Fruit fly (Drosophila melanogaster) S2 (cell line): ENCODE data around the gene Phlpp.

Source experiments
- CG8478 ChIP-seq: fragments of >200 bp; optimal IDR thresholded peaks from 2 replicates; lab custom pipeline; 2018
- CTCF ChIP-seq, 2 experiments: fragments of >200 bp; optimal IDR thresholded peaks; 2 replicates each; lab custom pipeline; 2018

DNA sequence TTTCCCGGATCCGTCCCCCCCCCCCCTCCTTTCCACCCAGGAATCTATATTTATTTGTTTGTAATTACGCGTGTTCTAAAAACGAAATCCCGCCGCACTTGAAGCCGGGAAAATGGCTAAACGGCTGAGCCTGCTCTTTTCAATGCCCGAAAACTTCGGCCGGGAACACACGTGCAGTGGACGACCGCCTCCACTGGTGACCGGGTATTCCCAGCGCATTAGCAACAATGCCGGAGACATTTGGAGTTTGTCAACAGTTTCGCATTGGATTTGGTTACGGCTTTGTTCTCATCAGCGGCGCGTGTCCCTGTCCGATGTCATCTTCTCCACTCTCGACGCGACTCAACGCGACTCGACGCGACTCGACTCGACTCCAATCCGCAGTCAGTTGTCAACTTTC is 45.5 kb downstream of the Phlpp start:
- no peak for TF ChIP-seq CTCF (optimal IDR thresholded peaks at IDR 0.05; lab: Kevin White, UChicago)
- TF ChIP-seq CG8478, result no peak
